Fruit fly (Drosophila melanogaster): ENCODE measurements around the gene BG642163.

The BG642163 gene

DNA sequence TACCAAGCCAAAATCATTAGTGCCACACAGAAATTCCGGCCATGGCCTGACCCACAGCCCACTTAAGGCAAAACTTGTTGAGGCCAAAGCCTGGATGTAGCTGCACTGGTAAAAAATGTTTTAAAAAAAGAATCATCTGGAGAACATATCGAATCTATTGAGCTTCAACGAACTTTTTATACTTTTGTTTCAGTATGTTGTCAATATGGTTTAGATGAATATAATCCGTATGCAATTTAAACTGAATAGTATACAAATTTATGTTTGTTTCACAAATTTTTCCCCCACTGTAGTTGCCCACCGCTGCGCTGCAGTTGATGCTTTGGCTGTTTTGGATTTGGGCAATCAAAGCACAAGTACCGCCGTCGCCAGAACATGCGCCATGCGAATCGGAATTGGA is 5.7 kb upstream of the BG642163 start (continued):
- TF ChIP-seq fd59A (GFP tag; optimal IDR thresholded peaks at IDR 0.05) (no peak), CG6276 (GFP tag; optimal IDR thresholded peaks at IDR 0.05) (peak; percentile 19), fkh (GFP tag; optimal IDR thresholded peaks at IDR 0.05) (no peak), salr (GFP tag; optimal IDR thresholded peaks at IDR 0.05) (peak in 1 of 2 experiments; percentile 31), CG32006 (GFP tag; optimal IDR thresholded peaks at IDR 0.05) (peak; percentile 64), vri (GFP tag; optimal IDR thresholded peaks at IDR 0.05) (peak; percentile 16), CG3919 (GFP tag; optimal IDR thresholded peaks at IDR 0.05) (peak; percentile 28), CG4318 (GFP tag; optimal IDR thresholded peaks at IDR 0.05) (peak; percentile 18), svp (GFP tag) (peak; percentile 70), Lpt (GFP tag; optimal IDR thresholded peaks at IDR 0.05) (peak; percentile 27), CG6854 (GFP tag; optimal IDR thresholded peaks at IDR 0.05) (no peak), Eip78C (GFP tag) (peak; percentile 11), CG34406 (GFP tag; optimal IDR thresholded peaks at IDR 0.05) (no peak)

DNA sequence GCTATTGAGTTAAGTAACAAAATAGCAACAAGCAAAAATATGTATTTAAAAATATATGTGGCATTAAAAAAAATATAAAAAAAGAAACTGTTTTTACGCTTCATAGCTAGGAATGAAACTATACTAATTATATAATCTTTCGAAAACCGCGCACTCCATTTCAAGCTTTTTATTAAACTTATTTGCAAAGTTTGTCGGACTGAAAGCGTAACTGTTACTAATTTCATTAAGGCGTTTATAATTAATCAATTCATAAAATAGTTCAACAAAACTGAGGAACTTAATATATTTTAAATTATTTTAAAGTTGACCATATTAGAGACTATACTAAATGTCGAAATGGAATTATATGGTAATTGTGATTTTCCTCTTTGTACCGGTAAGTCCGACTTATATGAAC is 1.6 kb downstream of the BG642163 start, which contains the start of gene CG15635:
TSS of gene CG15635 (plus strand) at position 301 of the 400 bp plus-strand sequence.
- TF ChIP-seq cyc (GFP tag; optimal IDR thresholded peaks at IDR 0.05) = no peak
- no peak for TF ChIP-seq CG6163 (GFP tag; IDR thresholded peaks at IDR 0.05)
- TF ChIP-seq dsx (GFP tag; optimal IDR thresholded peaks at IDR 0.05; ENCODE audit: poor library complexity, severe bottlenecking) = no peak
- TF ChIP-seq CG7368 (GFP tag; optimal IDR thresholded peaks at IDR 0.05) = no peak
- TF ChIP-seq CG6276 (GFP tag; optimal IDR thresholded peaks at IDR 0.05) = no peak
- no peak for TF ChIP-seq CG10631 (GFP tag; optimal IDR thresholded peaks at IDR 0.05)

DNA sequence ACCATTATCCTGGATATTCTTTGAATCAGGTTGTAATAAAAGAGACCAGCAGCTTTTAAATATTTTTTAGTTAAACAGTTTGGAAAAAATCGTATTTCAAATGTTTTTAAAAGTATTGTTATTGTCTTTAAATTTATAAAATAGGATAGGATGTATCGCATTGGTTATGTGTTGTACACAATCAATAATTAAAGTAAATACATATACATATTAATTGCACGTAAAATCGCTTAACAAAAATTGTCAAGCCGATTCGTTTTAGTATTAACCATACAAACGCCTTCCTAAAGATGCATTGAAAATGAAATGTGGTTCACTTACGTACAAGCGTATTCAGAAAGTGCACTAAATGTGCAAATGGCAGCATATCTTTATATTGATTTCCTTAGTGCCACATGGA is 5.7 kb downstream of the BG642163 start, which contains the start of gene CG43798:
TSS of gene CG43798 (plus strand) at position 301 of the 400 bp plus-strand sequence.
- TF ChIP-seq acj6 (GFP tag; optimal IDR thresholded peaks at IDR 0.05) (no peak), lz (GFP tag; optimal IDR thresholded peaks at IDR 0.05) (no peak), Lpt (GFP tag; optimal IDR thresholded peaks at IDR 0.05) (no peak), fkh (GFP tag; optimal IDR thresholded peaks at IDR 0.05) (no peak), esn (GFP tag; optimal IDR thresholded peaks at IDR 0.05) (no peak), CG9139 (GFP tag; optimal IDR thresholded peaks at IDR 0.05) (no peak), Blimp-1 (GFP tag; optimal IDR thresholded peaks at IDR 0.05) (no peak), CG8632 (GFP tag; optimal IDR thresholded peaks at IDR 0.05) (no peak)

DNA sequence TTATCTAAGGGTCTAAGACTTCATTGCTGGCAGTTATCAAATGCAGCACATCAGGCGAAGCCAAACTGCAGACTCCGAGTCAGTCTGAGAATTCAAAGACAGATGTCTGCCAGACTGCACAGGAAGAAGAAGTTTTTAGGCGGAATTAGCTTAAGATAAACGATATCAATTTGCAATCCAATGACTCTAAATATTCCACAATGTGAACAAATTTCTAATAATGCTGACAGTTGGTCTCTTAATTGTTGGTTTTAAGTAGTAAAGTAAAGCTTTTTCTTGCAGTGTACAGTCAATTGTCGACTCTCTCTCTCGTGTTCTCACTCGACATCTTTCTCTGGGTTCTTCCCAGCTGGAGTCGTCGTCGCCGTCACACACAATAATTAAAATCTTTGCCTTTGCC is 7.7 kb downstream of the BG642163 start:
- TF ChIP-seq OdsH (GFP tag; optimal IDR thresholded peaks at IDR 0.05) (peak; percentile 54), acj6 (GFP tag; optimal IDR thresholded peaks at IDR 0.05) (peak; percentile 47), Met (GFP tag; optimal IDR thresholded peaks at IDR 0.05) (peak; percentile 68), CG31627 (GFP tag; optimal IDR thresholded peaks at IDR 0.05) (peak; percentile 49), CG8319 (GFP tag; optimal IDR thresholded peaks at IDR 0.05) (no peak), CG11294 (GFP tag; IDR thresholded peaks at IDR 0.05) (no peak), Ets96B (tag; optimal IDR thresholded peaks at IDR 0.05) (no peak), CG3919 (GFP tag; optimal IDR thresholded peaks at IDR 0.05) (peak; percentile 62), Sox15 (GFP tag; optimal IDR thresholded peaks at IDR 0.05) (no peak), Lpt (GFP tag; optimal IDR thresholded peaks at IDR 0.05) (peak; percentile 26), Hr39 (GFP tag; optimal IDR thresholded peaks at IDR 0.05) (peak; percentile 70), CG7368 (GFP tag; optimal IDR thresholded peaks at IDR 0.05) (no peak), esn (GFP tag; optimal IDR thresholded peaks at IDR 0.05) (peak; percentile 61), CG8119 (GFP tag; IDR thresholded peaks at IDR 0.05) (peak; percentile 61; the same call in 2 of the 3 replicates), dsx (GFP tag; optimal IDR thresholded peaks at IDR 0.05; ENCODE audit: poor library complexity, severe bottlenecking) (no peak), topi (GFP tag; optimal IDR thresholded peaks at IDR 0.05) (peak; percentile 54), Eip93F (GFP tag; optimal IDR thresholded peaks at IDR 0.05) (no peak), Blimp-1 (GFP tag; optimal IDR thresholded peaks at IDR 0.05) (no peak), CG11902 (GFP tag; optimal IDR thresholded peaks at IDR 0.05) (no peak), svp (GFP tag) (peak; percentile 71), CG6163 (GFP tag; IDR thresholded peaks at IDR 0.05) (peak; percentile 82), eg (GFP tag; IDR thresholded peaks at IDR 0.05) (peak; percentile 48; the same call in 1 of the 3 replicates), CG4318 (GFP tag; optimal IDR thresholded peaks at IDR 0.05) (peak; percentile 44), Eip75B (GFP tag; optimal IDR thresholded peaks at IDR 0.05) (peak; percentile 11), CG6792 (GFP tag; optimal IDR thresholded peaks at IDR 0.05) (peak; percentile 34), CG34406 (GFP tag; optimal IDR thresholded peaks at IDR 0.05) (no peak), Sox102F (GFP tag; optimal IDR thresholded peaks at IDR 0.05) (peak; percentile 37), CG3032 (tag; optimal IDR thresholded peaks at IDR 0.05) (no peak), cyc (GFP tag; optimal IDR thresholded peaks at IDR 0.05) (peak; percentile 51), fkh (GFP tag; optimal IDR thresholded peaks at IDR 0.05) (no peak), CG11762 (GFP tag; optimal IDR thresholded peaks at IDR 0.05; ENCODE audit: insufficient read depth) (peak; percentile 13), fd85E (GFP tag; optimal IDR thresholded peaks at IDR 0.05) (no peak), lz (GFP tag; optimal IDR thresholded peaks at IDR 0.05) (peak; percentile 47), CG6854 (GFP tag; optimal IDR thresholded peaks at IDR 0.05) (no peak), CG6276 (GFP tag; optimal IDR thresholded peaks at IDR 0.05) (peak; percentile 50)
